Worm (Caenorhabditis elegans): ENCODE measurements around the gene idpp-12.
"Not testable (repeated sequence)": the region's sequence is repeated elsewhere in the genome, so short reads cannot be mapped to it uniquely, and the experiment has no call there.

Gene idpp-12

DNA sequence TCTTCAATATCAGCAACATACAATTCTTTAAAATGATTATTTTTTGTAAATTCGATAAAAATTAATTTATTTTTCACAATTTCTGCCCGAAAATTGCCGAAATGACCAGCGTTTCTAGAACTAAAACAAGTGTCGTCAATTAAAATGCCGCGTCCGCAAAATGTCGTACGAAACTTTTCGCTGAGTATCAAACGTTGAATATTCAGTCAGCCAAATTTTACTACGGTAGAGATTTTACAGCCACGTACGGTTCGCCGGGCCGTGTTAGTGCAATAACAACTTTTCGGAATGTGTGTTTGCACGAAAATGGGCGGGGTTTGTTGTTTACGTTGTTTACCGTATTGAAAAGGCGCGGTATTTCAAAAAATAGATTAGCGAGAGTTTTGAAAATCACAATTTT, 9.5 kb downstream of the idpp-12 start (continued):
- peak; percentile 98 for TF ChIP-seq ceh-91 (GFP tag; IDR thresholded peaks at IDR 0.05)
- peak; percentile 51 for TF ChIP-seq gei-17 (GFP tag; optimal IDR thresholded peaks at IDR 0.05)
- peak; percentile 12 for TF ChIP-seq dpl-1 (GFP tag; optimal IDR thresholded peaks at IDR 0.05)
- TF ChIP-seq lin-26 (GFP tag; IDR thresholded peaks at IDR 0.05): peak; percentile 89
- peak; percentile 96 for TF ChIP-seq C06A6.2 (GFP tag; conservative IDR thresholded peaks at IDR 0.05)
- TF ChIP-seq him-1 (tag; optimal IDR thresholded peaks at IDR 0.05): peak; percentile 45
- TF ChIP-seq somi-1 (GFP tag; optimal IDR thresholded peaks at IDR 0.05): peak; percentile 64
- TF ChIP-seq F39B2.1 (GFP tag; IDR thresholded peaks at IDR 0.05): peak; percentile 83; the same call in 1 of the 2 replicates
- peak; percentile 39 for TF ChIP-seq ZK185.1 (tag; optimal IDR thresholded peaks at IDR 0.05; ENCODE audit: poor library complexity, severe bottlenecking)
- TF ChIP-seq nhr-120 (GFP tag; IDR thresholded peaks at IDR 0.05): peak; percentile 92
- TF ChIP-seq let-607 (tag; optimal IDR thresholded peaks at IDR 0.05): peak; percentile 83 to 93
- TF ChIP-seq tlf-1 (GFP tag; optimal IDR thresholded peaks at IDR 0.05): peak; percentile 92
- peak; percentile 98 for TF ChIP-seq madf-6 (GFP tag; IDR thresholded peaks at IDR 0.05)
- TF ChIP-seq attf-5 (GFP tag; optimal IDR thresholded peaks at IDR 0.05): peak; percentile 78
- TF ChIP-seq C17E4.6 (GFP tag; IDR thresholded peaks at IDR 0.05): peak; percentile 94
- peak; percentile 2 for TF ChIP-seq athp-1 (tag; optimal IDR thresholded peaks at IDR 0.05)
- TF ChIP-seq mcd-1 (GFP tag; IDR thresholded peaks at IDR 0.05): peak; percentile 99
- peak; percentile 26 for TF ChIP-seq chd-7 (tag; optimal IDR thresholded peaks at IDR 0.05)
- TF ChIP-seq ceh-100 (GFP tag; IDR thresholded peaks at IDR 0.05): peak; percentile 91
- peak; percentile 99 for TF ChIP-seq Y53G8AR.9 (GFP tag; conservative IDR thresholded peaks at IDR 0.05)
- not testable (repeated sequence) for TF ChIP-seq snpc-4 (GFP tag; optimal IDR thresholded peaks at IDR 0.05)
- peak in 2 of 4 experiments; percentile 45 to 72 for TF ChIP-seq snpc-4 (tag; optimal IDR thresholded peaks at IDR 0.05)
- TF ChIP-seq attf-3 (GFP tag; conservative IDR thresholded peaks at IDR 0.05): peak; percentile 87
- peak; percentile 89 for TF ChIP-seq hmg-20 (GFP tag; IDR thresholded peaks at IDR 0.05)
- TF ChIP-seq attf-6 (GFP tag; IDR thresholded peaks at IDR 0.05): peak; percentile 85
- peak; percentile 97 for TF ChIP-seq ztf-28 (GFP tag; IDR thresholded peaks at IDR 0.05)
- peak; percentile 88 for TF ChIP-seq Y67H2A.10 (GFP tag; conservative IDR thresholded peaks at IDR 0.05)
- 0 out of 2 replicates have a peak, but pooled peaks have one; percentile 41 for TF ChIP-seq bed-1 (GFP tag; IDR thresholded peaks at IDR 0.05)
- TF ChIP-seq unc-130 (GFP tag; optimal IDR thresholded peaks at IDR 0.05): peak; percentile 71
- peak; percentile 50 for TF ChIP-seq F22D6.2 (tag; optimal IDR thresholded peaks at IDR 0.05)
- TF ChIP-seq ztf-26 (tag; optimal IDR thresholded peaks at IDR 0.05): peak; percentile 82
- TF ChIP-seq atf-7 (tag; optimal IDR thresholded peaks at IDR 0.05): peak; percentile 62
- peak; percentile 93 for TF ChIP-seq B0019.2 (GFP tag; conservative IDR thresholded peaks at IDR 0.05)

DNA sequence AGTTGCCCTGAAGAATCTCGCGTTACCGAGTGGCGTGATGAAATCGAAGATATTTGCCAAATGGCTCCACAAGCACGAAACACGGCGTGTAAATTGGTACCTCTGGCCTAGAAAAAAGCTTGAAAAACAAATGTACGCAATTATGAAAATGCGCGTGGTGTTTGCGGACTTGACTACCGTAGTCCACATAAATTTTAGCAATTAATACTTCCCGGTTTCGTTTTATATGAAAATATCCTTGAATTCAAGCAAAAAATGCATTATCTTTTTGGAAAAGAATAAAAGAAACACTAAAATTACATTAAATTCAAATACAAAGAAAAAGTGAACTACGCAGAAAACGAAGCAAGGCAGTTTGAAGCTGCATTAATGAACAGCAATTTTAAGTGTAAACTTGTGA, 10.3 kb downstream of the idpp-12 start:
- peak; percentile 45; the same call in 1 of the 2 replicates for TF ChIP-seq hmg-1.2 (GFP tag; IDR thresholded peaks at IDR 0.05)

DNA sequence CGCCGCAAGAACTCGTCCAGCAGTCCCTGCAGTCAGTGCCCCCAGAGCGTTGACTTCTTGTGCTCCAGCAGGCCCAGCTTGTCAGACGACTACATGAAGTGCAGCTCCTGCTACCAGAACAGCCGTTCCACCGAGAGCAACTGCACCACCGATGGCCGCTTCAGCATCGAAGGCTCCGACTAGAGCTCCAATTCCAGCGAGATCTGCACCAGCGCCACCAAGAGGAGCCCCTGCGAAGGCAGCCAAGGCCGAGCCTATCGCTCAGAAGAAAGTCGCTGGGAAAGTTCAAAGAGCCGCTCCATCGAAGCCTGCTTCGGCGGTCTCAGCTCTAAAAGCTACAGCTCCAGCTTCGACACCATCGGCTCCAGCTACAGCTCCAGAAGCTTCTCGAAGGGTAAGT, 17.0 kb downstream of the idpp-12 start:
- TF ChIP-seq egrh-3 (GFP tag; IDR thresholded peaks at IDR 0.05): peak; percentile 81

- TF ChIP-seq ztf-25 (GFP tag; IDR thresholded peaks at IDR 0.05); ceh-27 (GFP tag; optimal IDR thresholded peaks at IDR 0.05); attf-6 (GFP tag; IDR thresholded peaks at IDR 0.05): not testable (repeated sequence)
Observed at ce11 chrIV:3331758-3332157, 28.0 kb downstream of the idpp-12 start, which contains the start of gene F42A6.5. Gene F42A6.5, minus strand, starts transcription at chrIV:3331858.
